In genomic region chrIII:10170265-10170664, ce11 we compare ENCODE assay signal across 4 worm cellular contexts.
TF ChIP-seq lines count a peak whose summit lies in the region.

No protein-coding gene starts in this region.

TF ChIP-seq in whole organism, L1 larva, 84 proteins besides CTCF, POLR2A, EP300 and RAD21:
- TF ChIP-seq lin-15B (tag; optimal IDR thresholded peaks at IDR 0.05; lab: Kevin White, UChicago) (no peak), ceh-63 (GFP tag; optimal IDR thresholded peaks at IDR 0.05; lab: Kevin White, UChicago) (no peak), blmp-1 (tag; optimal IDR thresholded peaks at IDR 0.05; lab: Kevin White, UChicago) (peak; percentile 65), unc-62 (GFP tag; optimal IDR thresholded peaks at IDR 0.05; lab: Kevin White, UChicago) (no peak), swsn-7 (tag; optimal IDR thresholded peaks at IDR 0.05; lab: Kevin White, UChicago) (no peak), ceh-8 (GFP tag; optimal IDR thresholded peaks at IDR 0.05; lab: Kevin White, UChicago) (no peak), sox-4 (tag; optimal IDR thresholded peaks at IDR 0.05; lab: Kevin White, UChicago) (no peak), ceh-88 (GFP tag; IDR thresholded peaks at IDR 0.05; lab: Robert Waterston, UW) (no peak), ets-5 (GFP tag; IDR thresholded peaks at IDR 0.05; lab: Robert Waterston, UW) (no peak), grh-1 (GFP tag; IDR thresholded peaks at IDR 0.05; lab: Robert Waterston, UW) (no peak), elt-3 (tag; optimal IDR thresholded peaks at IDR 0.05; lab: Kevin White, UChicago) (peak in 2 of 6 experiments; percentile 25 to 71), elt-2 (tag; optimal IDR thresholded peaks at IDR 0.05; lab: Kevin White, UChicago) (no peak), mep-1 (tag; optimal IDR thresholded peaks at IDR 0.05; lab: Kevin White, UChicago) (no peak), aha-1 (tag; optimal IDR thresholded peaks at IDR 0.05; lab: Kevin White, UChicago) (no peak), aly-2 (tag; optimal IDR thresholded peaks at IDR 0.05; lab: Kevin White, UChicago) (no peak)

TF ChIP-seq in whole organism, L2 larva, 48 proteins besides CTCF, POLR2A, EP300 and RAD21:
- TF ChIP-seq nhr-129 (tag; optimal IDR thresholded peaks at IDR 0.05; lab: Kevin White, UChicago) (no peak), nhr-21 (tag; optimal IDR thresholded peaks at IDR 0.05; lab: Kevin White, UChicago) (peak; percentile 7), elt-3 (tag; optimal IDR thresholded peaks at IDR 0.05; lab: Kevin White, UChicago) (no peak), ceh-82 (tag; optimal IDR thresholded peaks at IDR 0.05; lab: Kevin White, UChicago) (no peak), alr-1 (tag; optimal IDR thresholded peaks at IDR 0.05; lab: Kevin White, UChicago) (no peak), fos-1 (tag; optimal IDR thresholded peaks at IDR 0.05; lab: Kevin White, UChicago) (peak; percentile 58), unc-39 (tag; optimal IDR thresholded peaks at IDR 0.05; lab: Kevin White, UChicago) (no peak), nhr-77 (tag; optimal IDR thresholded peaks at IDR 0.05; lab: Kevin White, UChicago) (no peak)

TF ChIP-seq in whole organism, L3 larva, 47 proteins besides CTCF, POLR2A, EP300 and RAD21:
- TF ChIP-seq hmg-11 (tag; optimal IDR thresholded peaks at IDR 0.05; lab: Kevin White, UChicago) = no peak
- no peak for TF ChIP-seq daf-12 (tag; optimal IDR thresholded peaks at IDR 0.05; lab: Kevin White, UChicago)
- no peak for TF ChIP-seq nhr-28 (tag; optimal IDR thresholded peaks at IDR 0.05; lab: Kevin White, UChicago)
- no peak for TF ChIP-seq ztf-4 (tag; optimal IDR thresholded peaks at IDR 0.05; lab: Kevin White, UChicago)
- TF ChIP-seq nhr-25 (tag; optimal IDR thresholded peaks at IDR 0.05; lab: Kevin White, UChicago) = peak; percentile 66
- TF ChIP-seq nhr-12 (tag; optimal IDR thresholded peaks at IDR 0.05; lab: Kevin White, UChicago) = no peak
- TF ChIP-seq tbx-2 (tag; optimal IDR thresholded peaks at IDR 0.05; lab: Kevin White, UChicago) = no peak
- TF ChIP-seq elt-3 (tag; optimal IDR thresholded peaks at IDR 0.05; lab: Kevin White, UChicago) = peak in 2 of 3 experiments; percentile 56 to 95
- TF ChIP-seq nhr-23 (tag; optimal IDR thresholded peaks at IDR 0.05; lab: Kevin White, UChicago) = peak; percentile 81
- TF ChIP-seq nhr-77 (tag; optimal IDR thresholded peaks at IDR 0.05; lab: Kevin White, UChicago) = no peak
TF ChIP-seq in whole organism, L3 larva: peak in this region for 3.

TF ChIP-seq in whole organism, L4 larva, 104 proteins besides CTCF, POLR2A, EP300 and RAD21:
- no peak for TF ChIP-seq lin-39 (tag; optimal IDR thresholded peaks at IDR 0.05; lab: Kevin White, UChicago)
- TF ChIP-seq mxl-3 (GFP tag; optimal IDR thresholded peaks at IDR 0.05; lab: Kevin White, UChicago) = peak; percentile 58
- TF ChIP-seq ZK337.2 (GFP tag; IDR thresholded peaks at IDR 0.05; lab: Robert Waterston, UW) = 0 out of 2 replicates have a peak, but pooled peaks have one; percentile 34
- TF ChIP-seq arid-1 (GFP tag; conservative IDR thresholded peaks at IDR 0.05; lab: Robert Waterston, UW) = no peak
- peak; percentile 38 for TF ChIP-seq nhr-28 (tag; optimal IDR thresholded peaks at IDR 0.05; lab: Kevin White, UChicago)

Comparison
In these comparisons a context has a peak if more than half of its experiments do, and no peak if none do; other contexts are left out.
1. Of the 29 proteins assayed by ChIP-seq in both whole organism, L4 larva and whole organism, L1 larva: peak only in whole organism, L4 larva: nhr-28; only in whole organism, L1 larva: none; in both: none; in neither: 28.